4 fruit fly cellular contexts compared by ENCODE assay signal in genomic region chrX:10016724-10017123, dm6.
TF ChIP-seq lines count a peak whose summit lies in the region.

TSS of gene Cht6 (plus strand) at chrX:10016845.

- TF ChIP-seq CTCF in whole organism, embryonic (GFP tag; optimal IDR thresholded peaks at IDR 0.05; lab: Kevin White, UChicago), result no peak

TF ChIP-seq in whole organism, embryonic, 481 proteins besides CTCF, POLR2A, EP300 and RAD21 (continues in another document):
- TF ChIP-seq CG6683 (GFP tag; optimal IDR thresholded peaks at IDR 0.05; lab: Kevin White, UChicago), result no peak
- TF ChIP-seq chinmo (GFP tag; IDR thresholded peaks at IDR 0.05; lab: Robert Waterston, UW; ENCODE audit: partially characterized antibody), result peak; percentile 89; the same call in 3 of the 4 replicates
- no peak for TF ChIP-seq pita (GFP tag; optimal IDR thresholded peaks at IDR 0.05; lab: Kevin White, UChicago)
- peak; percentile 27; the same call in 1 of the 2 replicates for TF ChIP-seq Drgx (GFP tag; IDR thresholded peaks at IDR 0.05; lab: Robert Waterston, UW)
- TF ChIP-seq so (GFP tag; IDR thresholded peaks at IDR 0.05; lab: Robert Waterston, UW), result no peak
- TF ChIP-seq Rx (GFP tag; IDR thresholded peaks at IDR 0.05; lab: Robert Waterston, UW), result no peak
- no peak for TF ChIP-seq Dad (GFP tag; optimal IDR thresholded peaks at IDR 0.05; lab: Kevin White, UChicago)
- no peak for TF ChIP-seq CG4282 (GFP tag; optimal IDR thresholded peaks at IDR 0.05; lab: Kevin White, UChicago)
- TF ChIP-seq Xrp1 (GFP tag; IDR thresholded peaks at IDR 0.05; lab: Robert Waterston, UW), result no peak
- TF ChIP-seq CG4360 (GFP tag; IDR thresholded peaks at IDR 0.05; lab: Robert Waterston, UW), result 0 out of 2 replicates have a peak, but pooled peaks have one; percentile 16
- 0 out of 3 replicates have a peak, but pooled peaks have one; percentile 9 for TF ChIP-seq Doc3 (GFP tag; IDR thresholded peaks at IDR 0.05; lab: Robert Waterston, UW; ENCODE audit: partially characterized antibody)
- peak; percentile 74; the same call in 1 of the 3 replicates for TF ChIP-seq CG6175 (GFP tag; IDR thresholded peaks at IDR 0.05; lab: Robert Waterston, UW)
- no peak for TF ChIP-seq CG7357 (GFP tag; IDR thresholded peaks at IDR 0.05; lab: Robert Waterston, UW)
- TF ChIP-seq cas (GFP tag; IDR thresholded peaks at IDR 0.05; lab: Robert Waterston, UW), result no peak
- peak; percentile 75 for TF ChIP-seq CG11504 (tag; optimal IDR thresholded peaks at IDR 0.05; lab: Kevin White, UChicago)
- 0 out of 2 replicates have a peak, but pooled peaks have one; percentile 31 for TF ChIP-seq bowl (GFP tag; IDR thresholded peaks at IDR 0.05; lab: Robert Waterston, UW)
- no peak for TF ChIP-seq repo (GFP tag; optimal IDR thresholded peaks at IDR 0.05; lab: Kevin White, UChicago)
- no peak for TF ChIP-seq Dbx (GFP tag; IDR thresholded peaks at IDR 0.05; lab: Robert Waterston, UW)
- TF ChIP-seq CG12299 (tag; optimal IDR thresholded peaks at IDR 0.05; lab: Kevin White, UChicago), result no peak
- TF ChIP-seq CG11085 (GFP tag; IDR thresholded peaks at IDR 0.05; lab: Robert Waterston, UW), result no peak
- no peak for TF ChIP-seq Dip2 (GFP tag; IDR thresholded peaks at IDR 0.05; lab: Robert Waterston, UW)

TF ChIP-seq in whole organism, prepupa, 60 proteins besides CTCF, POLR2A, EP300 and RAD21:
- TF ChIP-seq ss (GFP tag; optimal IDR thresholded peaks at IDR 0.05; lab: Kevin White, UChicago), result no peak
- TF ChIP-seq eg (GFP tag; IDR thresholded peaks at IDR 0.05; lab: Robert Waterston, UW), result peak; percentile 61
- no peak for TF ChIP-seq Sox15 (GFP tag; optimal IDR thresholded peaks at IDR 0.05; lab: Kevin White, UChicago)
- peak; percentile 61 for TF ChIP-seq Eip78C (GFP tag; lab: Kevin White, UChicago)
- no peak for TF ChIP-seq topi (GFP tag; optimal IDR thresholded peaks at IDR 0.05; lab: Kevin White, UChicago)
- no peak for TF ChIP-seq achi (GFP tag; optimal IDR thresholded peaks at IDR 0.05; lab: Kevin White, UChicago)
- TF ChIP-seq CG8119 (GFP tag; IDR thresholded peaks at IDR 0.05; lab: Robert Waterston, UW), result 0 out of 3 replicates have a peak, but pooled peaks have one; percentile 41
- TF ChIP-seq Lpt (GFP tag; optimal IDR thresholded peaks at IDR 0.05; lab: Kevin White, UChicago), result no peak
- TF ChIP-seq CG15336 (GFP tag; IDR thresholded peaks at IDR 0.05; lab: Robert Waterston, UW), result peak; percentile 11; the same call in 1 of the 2 replicates
- TF ChIP-seq vri (GFP tag; optimal IDR thresholded peaks at IDR 0.05; lab: Kevin White, UChicago), result no peak
- TF ChIP-seq CG3919 (GFP tag; optimal IDR thresholded peaks at IDR 0.05; lab: Kevin White, UChicago), result peak; percentile 14
- no peak for TF ChIP-seq fd59A (GFP tag; optimal IDR thresholded peaks at IDR 0.05; lab: Kevin White, UChicago)
TF ChIP-seq in whole organism, prepupa: peak in this region for 5.

TF ChIP-seq in whole organism, pupa, 21 proteins besides CTCF, POLR2A, EP300 and RAD21:
- TF ChIP-seq CG34367 (tag; optimal IDR thresholded peaks at IDR 0.05; lab: Kevin White, UChicago), result no peak
- TF ChIP-seq gl (tag; optimal IDR thresholded peaks at IDR 0.05; lab: Kevin White, UChicago), result no peak
- TF ChIP-seq CG9948 (tag; optimal IDR thresholded peaks at IDR 0.05; lab: Kevin White, UChicago), result no peak
- no peak for TF ChIP-seq CG17806 (tag; optimal IDR thresholded peaks at IDR 0.05; lab: Kevin White, UChicago)
- peak; percentile 65 for TF ChIP-seq CG32121 (GFP tag; IDR thresholded peaks at IDR 0.05; lab: Robert Waterston, UW)
- no peak for TF ChIP-seq CG12605 (GFP tag; IDR thresholded peaks at IDR 0.05; lab: Robert Waterston, UW)
- no peak for TF ChIP-seq CG8301 (tag; optimal IDR thresholded peaks at IDR 0.05; lab: Kevin White, UChicago)
- TF ChIP-seq EcR (GFP tag; optimal IDR thresholded peaks at IDR 0.05; lab: Kevin White, UChicago), result no peak
- peak; percentile 52; the same call in 1 of the 2 replicates for TF ChIP-seq Ets98B (GFP tag; IDR thresholded peaks at IDR 0.05; lab: Robert Waterston, UW)
- TF ChIP-seq fd96Ca (GFP tag; IDR thresholded peaks at IDR 0.05; lab: Robert Waterston, UW), result peak; percentile 41; the same call in 1 of the 3 replicates
- TF ChIP-seq CG4496 (GFP tag; IDR thresholded peaks at IDR 0.05; lab: Robert Waterston, UW), result peak; percentile 52; the same call in 2 of the 3 replicates

TF ChIP-seq in whole organism, wandering third instar larva, 38 proteins besides CTCF, POLR2A, EP300 and RAD21:
- TF ChIP-seq dmrt93B (GFP tag; optimal IDR thresholded peaks at IDR 0.05; lab: Kevin White, UChicago) (no peak), dl (GFP tag; optimal IDR thresholded peaks at IDR 0.05; lab: Kevin White, UChicago; ENCODE audit: insufficient read depth in 1 of 2, partially characterized antibody in 2 of 2) (no peak), Abd-B (GFP tag; optimal IDR thresholded peaks at IDR 0.05; lab: Kevin White, UChicago) (no peak), pan (optimal IDR thresholded peaks at IDR 0.05; lab: Kevin White, UChicago) (no peak), fru (GFP tag; optimal IDR thresholded peaks at IDR 0.05; lab: Kevin White, UChicago) (peak; percentile 39)
TF ChIP-seq in whole organism, wandering third instar larva: peak in this region for 1.
